Fruit fly (Drosophila melanogaster): ENCODE results near the gene Cyp4ac3.

dm6 chr2L:5229239-5229638, 39.1 kb upstream of the Cyp4ac3 start:
- TF ChIP-seq Hr83 (GFP tag; optimal IDR thresholded peaks at IDR 0.05; ENCODE audit: poor library complexity, severe bottlenecking) (no peak), Mio (GFP tag; optimal IDR thresholded peaks at IDR 0.05) (no peak), foxo (GFP tag; optimal IDR thresholded peaks at IDR 0.05) (no peak), h (GFP tag; optimal IDR thresholded peaks at IDR 0.05) (no peak), dsf (GFP tag; optimal IDR thresholded peaks at IDR 0.05; ENCODE audit: borderline replicate concordance) (no peak), CG32264 (GFP tag; optimal IDR thresholded peaks at IDR 0.05) (no peak), Abd-B (GFP tag; optimal IDR thresholded peaks at IDR 0.05) (no peak)

Measured in whole organism, wandering third instar larva.